Worm (Caenorhabditis elegans): ENCODE data around the gene F20A1.2.

Gene F20A1.2

ce11 chrV:7096811-7097210 is 50.7 kb downstream of the F20A1.2 start:
- TF ChIP-seq nhr-237 (tag; optimal IDR thresholded peaks at IDR 0.05) (no peak), ham-2 (GFP tag; optimal IDR thresholded peaks at IDR 0.05) (no peak), ces-1 (GFP tag; optimal IDR thresholded peaks at IDR 0.05) (no peak), elt-3 (tag; optimal IDR thresholded peaks at IDR 0.05) (no peak), ceh-43 (GFP tag; optimal IDR thresholded peaks at IDR 0.05) (no peak), mls-2 (tag; optimal IDR thresholded peaks at IDR 0.05) (no peak), unc-39 (tag; optimal IDR thresholded peaks at IDR 0.05) (no peak), unc-120 (tag; optimal IDR thresholded peaks at IDR 0.05; ENCODE audit: poor library complexity, severe bottlenecking) (no peak), lsy-2 (tag; optimal IDR thresholded peaks at IDR 0.05) (no peak), bed-3 (GFP tag; optimal IDR thresholded peaks at IDR 0.05) (no peak), zip-8 (tag; optimal IDR thresholded peaks at IDR 0.05) (no peak), ceh-39 (tag; optimal IDR thresholded peaks at IDR 0.05) (no peak), lin-32 (GFP tag; optimal IDR thresholded peaks at IDR 0.05) (no peak), lin-13 (tag; optimal IDR thresholded peaks at IDR 0.05) (no peak), elt-1 (tag; optimal IDR thresholded peaks at IDR 0.05; ENCODE audit: borderline replicate concordance, insufficient read depth) (no peak), hlh-1 (tag; optimal IDR thresholded peaks at IDR 0.05) (no peak), mab-5 (tag; optimal IDR thresholded peaks at IDR 0.05) (no peak), sptf-1 (tag; optimal IDR thresholded peaks at IDR 0.05) (no peak), nhr-12 (tag; optimal IDR thresholded peaks at IDR 0.05) (no peak), cnd-1 (tag; optimal IDR thresholded peaks at IDR 0.05) (no peak)

All from whole organism, mixed stage, embryonic.